Worm (Caenorhabditis elegans) whole organism, young adult: Measurements from ENCODE around the gene tag-180.
A peak's percentile ranks its signal among the peaks of the same experiment; 100 is the strongest.

Experiments
- B0019.2 ChIP-seq: fragments of 200-800 bp; sonication (Bioruptor generic); conservative IDR thresholded peaks from 2 replicates; pipeline ENCODE4 v1.3.6; 2022; ENCODE audit warnings: missing genetic modification reagents, missing genetic modification characterization, missing compliant biosample characterization
- B0261.1 ChIP-seq: sonication (generic microtip); optimal IDR thresholded peaks from 2 replicates; lab custom pipeline; 2016; ENCODE audit warnings: mild to moderate bottlenecking, missing genetic modification characterization, moderate library complexity, missing compliant biosample characterization
- C06A6.2 ChIP-seq: fragments of 200-800 bp; sonication (Bioruptor generic); conservative IDR thresholded peaks from 2 replicates; pipeline ENCODE4 v1.3.6; 2022; ENCODE audit warnings: missing genetic modification characterization, missing compliant biosample characterization
- D2030.7 ChIP-seq: fragments of 200-800 bp; sonication (Bioruptor generic); IDR thresholded peaks from 2 replicates; pipeline ENCODE4 v1.3.6; 2022; ENCODE audit warnings: missing genetic modification reagents, missing genetic modification characterization, missing compliant biosample characterization
- F37B4.10 ChIP-seq: fragments of 200-800 bp; sonication (Bioruptor generic); IDR thresholded peaks from 2 replicates; pipeline ENCODE4 v1.3.6; 2022; ENCODE audit warnings: missing genetic modification characterization, missing compliant biosample characterization
- F49E8.2 ChIP-seq: sonication (generic microtip); optimal IDR thresholded peaks from 3 replicates; lab custom pipeline; 2017; ENCODE audit warnings: missing genetic modification characterization, mild to moderate bottlenecking, missing compliant biosample characterization, antibody characterized with exemption, moderate library complexity; ENCODE audit not compliant: insufficient read depth
- F52B5.7 ChIP-seq: sonication (generic microtip); optimal IDR thresholded peaks from 2 replicates; lab custom pipeline; 2016; ENCODE audit warnings: mild to moderate bottlenecking, missing genetic modification characterization, missing compliant biosample characterization
- F57C9.4 ChIP-seq: sonication (generic microtip); optimal IDR thresholded peaks from 2 replicates; lab custom pipeline; 2017; ENCODE audit warnings: mild to moderate bottlenecking, missing genetic modification characterization, missing compliant biosample characterization
- K11D2.4 ChIP-seq: fragments of 200-800 bp; sonication (Bioruptor generic); IDR thresholded peaks from 2 replicates; pipeline ENCODE4 v1.3.6; 2022; ENCODE audit warnings: missing genetic modification reagents, missing genetic modification characterization, missing compliant biosample characterization
- T26A5.8 ChIP-seq: sonication (generic microtip); optimal IDR thresholded peaks from 2 replicates; lab custom pipeline; 2016; ENCODE audit warnings: missing genetic modification characterization, missing compliant biosample characterization
- Y79H2A.3 ChIP-seq: fragments of 200-800 bp; sonication (Bioruptor generic); conservative IDR thresholded peaks from 2 replicates; pipeline ENCODE4 v1.3.6; 2022; ENCODE audit warnings: missing genetic modification reagents, missing genetic modification characterization, missing compliant biosample characterization
- akir-1 ChIP-seq: fragments of 200-800 bp; sonication (Bioruptor generic); optimal IDR thresholded peaks from 2 replicates; lab custom pipeline; 2018; ENCODE audit warnings: mild to moderate bottlenecking, missing genetic modification characterization, moderate library complexity, missing compliant biosample characterization
- athp-1 ChIP-seq: sonication (generic microtip); optimal IDR thresholded peaks from 2 replicates; lab custom pipeline; 2017; ENCODE audit warnings: mild to moderate bottlenecking, missing genetic modification characterization, missing compliant biosample characterization
- attf-6 ChIP-seq: fragments of 200-800 bp; sonication (Bioruptor generic); IDR thresholded peaks from 2 replicates; pipeline ENCODE4 v1.3.6; 2022; ENCODE audit warnings: missing genetic modification reagents, missing genetic modification characterization, missing compliant biosample characterization
- ceh-40 ChIP-seq: fragments of 200-800 bp; sonication (Bioruptor generic); IDR thresholded peaks from 2 replicates; pipeline ENCODE4 v1.3.6; 2022; ENCODE audit warnings: missing genetic modification characterization, missing compliant biosample characterization
- ceh-79 ChIP-seq: sonication (generic microtip); optimal IDR thresholded peaks from 2 replicates; lab custom pipeline; 2017; ENCODE audit warnings: mild to moderate bottlenecking, missing genetic modification characterization, missing compliant biosample characterization
- chd-7 ChIP-seq: sonication (generic microtip); optimal IDR thresholded peaks from 2 replicates; lab custom pipeline; 2016; ENCODE audit warnings: mild to moderate bottlenecking, missing genetic modification characterization, moderate library complexity, missing compliant biosample characterization
- dox-1 ChIP-seq: fragments of 200-800 bp; sonication (Bioruptor generic); IDR thresholded peaks from 2 replicates; pipeline ENCODE4 v1.3.6; 2022; ENCODE audit warnings: missing genetic modification reagents, missing genetic modification characterization, missing compliant biosample characterization
- dpff-1 ChIP-seq: sonication (generic microtip); optimal IDR thresholded peaks from 2 replicates; lab custom pipeline; 2017; ENCODE audit warnings: mild to moderate bottlenecking, missing genetic modification characterization, missing compliant biosample characterization
- egl-18 ChIP-seq: fragments of 200-800 bp; sonication (Bioruptor generic); IDR thresholded peaks from 2 replicates; pipeline ENCODE4 v1.3.6; 2022; ENCODE audit warnings: missing genetic modification reagents, missing genetic modification characterization, missing compliant biosample characterization
- egl-44 ChIP-seq: fragments of 200-800 bp; sonication (Bioruptor generic); IDR thresholded peaks from 2 replicates; pipeline ENCODE4 v1.3.6; 2022; ENCODE audit warnings: missing genetic modification reagents, missing genetic modification characterization, missing compliant biosample characterization
- ets-4 ChIP-seq: fragments of 200-800 bp; sonication (Bioruptor generic); optimal IDR thresholded peaks from 2 replicates; lab custom pipeline; 2018; ENCODE audit warnings: mild to moderate bottlenecking, missing genetic modification characterization, missing compliant biosample characterization
- fkh-3 ChIP-seq: sonication (generic microtip); optimal IDR thresholded peaks from 2 replicates; lab custom pipeline; 2016; ENCODE audit warnings: mild to moderate bottlenecking, missing genetic modification characterization, missing compliant biosample characterization
- gei-17 ChIP-seq: fragments of 200-800 bp; sonication (Bioruptor generic); optimal IDR thresholded peaks from 2 replicates; lab custom pipeline; 2018; ENCODE audit warnings: mild to moderate bottlenecking, missing genetic modification characterization, missing compliant biosample characterization
- him-1 ChIP-seq: sonication (generic microtip); optimal IDR thresholded peaks from 2 replicates; lab custom pipeline; 2016; ENCODE audit warnings: missing genotype, missing genetic modification reagents, missing genetic modification characterization, missing compliant biosample characterization
- hrde-1 ChIP-seq: sonication (generic microtip); optimal IDR thresholded peaks from 2 replicates; lab custom pipeline; 2016; ENCODE audit warnings: missing genetic modification characterization, mild to moderate bottlenecking, missing compliant biosample characterization, moderate library complexity, missing genotype, missing genetic modification reagents, borderline replicate concordance
- lin-26 ChIP-seq: fragments of 200-800 bp; sonication (Bioruptor generic); IDR thresholded peaks from 2 replicates; pipeline ENCODE4 v1.3.6; 2022; ENCODE audit warnings: missing genetic modification reagents, missing genetic modification characterization, missing compliant biosample characterization
- lir-1 ChIP-seq: fragments of 200-800 bp; sonication (Bioruptor generic); conservative IDR thresholded peaks from 2 replicates; pipeline ENCODE4 v1.3.6; 2022; ENCODE audit warnings: missing genetic modification reagents, missing genetic modification characterization, missing compliant biosample characterization
- lsl-1 ChIP-seq: fragments of 200-800 bp; sonication (Bioruptor generic); optimal IDR thresholded peaks from 2 replicates; lab custom pipeline; 2018; ENCODE audit warnings: mild to moderate bottlenecking, missing genetic modification characterization, moderate library complexity, missing compliant biosample characterization
- madf-10 ChIP-seq: sonication (generic microtip); optimal IDR thresholded peaks from 2 replicates; lab custom pipeline; 2016; ENCODE audit warnings: mild to moderate bottlenecking, missing genetic modification characterization, missing compliant biosample characterization
- madf-6 ChIP-seq: fragments of 200-800 bp; sonication (Bioruptor generic); IDR thresholded peaks from 2 replicates; pipeline ENCODE4 v1.3.6; 2022; ENCODE audit warnings: missing genetic modification reagents, missing genetic modification characterization, missing compliant biosample characterization
- mcd-1 ChIP-seq: fragments of 200-800 bp; sonication (Bioruptor generic); IDR thresholded peaks from 2 replicates; pipeline ENCODE4 v1.3.6; 2022; ENCODE audit warnings: missing genetic modification reagents, missing genetic modification characterization, missing compliant biosample characterization
- nfya-2 ChIP-seq: fragments of 200-800 bp; sonication (Bioruptor generic); IDR thresholded peaks from 2 replicates; pipeline ENCODE4 v1.3.6; 2022; ENCODE audit warnings: missing genetic modification reagents, missing genetic modification characterization, missing compliant biosample characterization
- nfyb-1 ChIP-seq: fragments of 200-800 bp; sonication (Bioruptor generic); IDR thresholded peaks from 2 replicates; pipeline ENCODE4 v1.3.6; 2022; ENCODE audit warnings: missing genetic modification reagents, missing genetic modification characterization, missing compliant biosample characterization
- nhr-179 ChIP-seq: sonication (generic microtip); optimal IDR thresholded peaks from 2 replicates; lab custom pipeline; 2016; ENCODE audit warnings: mild to moderate bottlenecking, missing genetic modification characterization, missing compliant biosample characterization
- nhr-80 ChIP-seq: sonication (generic microtip); optimal IDR thresholded peaks from 2 replicates; lab custom pipeline; 2016; ENCODE audit warnings: missing genetic modification characterization, missing compliant biosample characterization
- pbrm-1 ChIP-seq: fragments of 200-800 bp; sonication (Bioruptor generic); IDR thresholded peaks from 2 replicates; pipeline ENCODE4 v1.3.6; 2022; ENCODE audit warnings: missing genetic modification reagents, missing genetic modification characterization, missing compliant biosample characterization
- rec-8 ChIP-seq, 2 experiments: sonication (generic microtip); optimal IDR thresholded peaks; 2 replicates each; lab custom pipeline; 2016; ENCODE audit warnings: mild to moderate bottlenecking in 2 of 2, missing genetic modification characterization in 2 of 2, missing genetic modification reagents in 2 of 2, missing genotype in 2 of 2, missing biosample characterization in 1 of 2, missing compliant biosample characterization in 1 of 2, moderate library complexity in 1 of 2
- repo-1 ChIP-seq: sonication (generic microtip); optimal IDR thresholded peaks from 2 replicates; lab custom pipeline; 2017; ENCODE audit warnings: mild to moderate bottlenecking, missing genetic modification characterization, missing compliant biosample characterization
- rpc-1 ChIP-seq, 2 experiments: fragments of 150-350 bp in 1 of 2; sonication (generic microtip) in 1 of 2; optimal IDR thresholded peaks; 2 replicates each; lab custom pipeline; 2014 to 2018; ENCODE audit warnings: missing biosample characterization in 1 of 2, missing genetic modification characterization in 1 of 2, missing genetic modification reagents in 1 of 2, missing genotype in 1 of 2
- snpc-1.1 ChIP-seq: sonication (generic microtip); optimal IDR thresholded peaks from 2 replicates; lab custom pipeline; 2017; ENCODE audit warnings: missing genetic modification characterization, mild to moderate bottlenecking, missing compliant biosample characterization, antibody characterized with exemption, moderate library complexity, missing genotype, missing genetic modification reagents; ENCODE audit not compliant: insufficient read depth
- snpc-4 ChIP-seq, 5 experiments: fragments of 150-350 bp in 1 of 5; sonication (generic microtip) in 4 of 5; optimal IDR thresholded peaks; 2 replicates each; lab custom pipeline; 2014 to 2018; ENCODE audit warnings: missing genetic modification characterization in 5 of 5, missing biosample characterization in 3 of 5, antibody characterized with exemption in 2 of 5, mild to moderate bottlenecking in 2 of 5, missing compliant biosample characterization in 2 of 5, missing genotype in 2 of 5, moderate library complexity in 2 of 5, missing genetic modification reagents in 1 of 5
- somi-1 ChIP-seq: fragments of 200-800 bp; sonication (Bioruptor generic); optimal IDR thresholded peaks from 2 replicates; lab custom pipeline; 2018; ENCODE audit warnings: mild to moderate bottlenecking, missing genetic modification characterization, missing compliant biosample characterization
- unc-130 ChIP-seq: sonication (generic microtip); optimal IDR thresholded peaks from 2 replicates; lab custom pipeline; 2016; ENCODE audit warnings: missing genetic modification reagents, missing genetic modification characterization, missing compliant biosample characterization
- zfh-2 ChIP-seq: fragments of 200-800 bp; sonication (Bioruptor generic); conservative IDR thresholded peaks from 2 replicates; pipeline ENCODE4 v1.3.6; 2022; ENCODE audit warnings: missing genetic modification reagents, missing genetic modification characterization, missing compliant biosample characterization
- ztf-18 ChIP-seq: sonication (generic microtip); optimal IDR thresholded peaks from 2 replicates; lab custom pipeline; 2016; ENCODE audit warnings: missing genotype, mild to moderate bottlenecking, missing genetic modification characterization, missing compliant biosample characterization
- ztf-25 ChIP-seq: fragments of 200-800 bp; sonication (Bioruptor generic); IDR thresholded peaks from 2 replicates; pipeline ENCODE4 v1.3.6; 2022; ENCODE audit warnings: missing genetic modification reagents, missing genetic modification characterization, missing compliant biosample characterization

Gene tag-180

DNA sequence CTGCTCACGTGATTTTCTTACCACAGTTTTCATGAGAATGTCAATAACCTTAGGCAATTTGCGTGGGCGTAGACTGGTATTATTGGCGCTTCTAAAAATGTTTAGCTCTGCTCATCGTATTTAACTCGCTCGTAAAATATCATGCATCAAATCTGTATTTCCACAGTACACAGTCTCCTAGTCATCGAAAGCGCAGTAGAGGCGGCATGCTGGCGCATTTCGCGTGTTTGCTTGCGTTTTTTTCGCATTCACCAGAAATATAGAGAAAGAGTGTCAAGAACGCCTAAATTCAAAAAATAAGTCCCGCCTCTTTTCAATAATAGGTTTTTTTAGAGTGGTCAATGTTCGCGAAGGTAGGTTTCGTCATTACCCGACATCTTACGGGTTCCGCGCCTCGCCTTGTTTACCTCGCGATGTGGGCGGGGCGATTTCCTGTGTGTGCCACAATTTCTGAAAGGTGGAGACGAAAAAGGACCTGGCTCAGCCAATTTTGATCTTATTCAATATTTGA, 47.4 kb upstream of the tag-180 start (continued):
- TF ChIP-seq madf-10 (tag; lab: Kevin White, UChicago): no peak
- TF ChIP-seq snpc-4 (GFP tag; optimal IDR thresholded peaks at IDR 0.05; lab: Kevin White, UChicago): peak; percentile 93
- peak; percentile 95 to 99 (median 96) for TF ChIP-seq snpc-4 (tag; optimal IDR thresholded peaks at IDR 0.05; lab: Kevin White, UChicago)
- peak; percentile 83 for TF ChIP-seq Y79H2A.3 (GFP tag; lab: Robert Waterston, UW)
- peak; percentile 92 for TF ChIP-seq lin-26 (GFP tag; lab: Robert Waterston, UW)
- TF ChIP-seq nhr-80: peak; percentile 44
- 0 out of 2 replicates have a peak, but pooled peaks have one; percentile 36 for TF ChIP-seq ceh-40 (GFP tag; lab: Robert Waterston, UW)
- TF ChIP-seq attf-6 (GFP tag; lab: Robert Waterston, UW): peak; percentile 98
- peak; percentile 86 for TF ChIP-seq unc-130 (GFP tag; lab: Kevin White, UChicago)
- no peak for TF ChIP-seq somi-1
- peak; percentile 91 for TF ChIP-seq fkh-3 (tag; lab: Kevin White, UChicago)
- no peak for TF ChIP-seq nfya-2 (GFP tag; lab: Robert Waterston, UW)
- TF ChIP-seq egl-44 (GFP tag; lab: Robert Waterston, UW): no peak; the same call in 1 of the 2 replicates
- TF ChIP-seq him-1 (tag; lab: Kevin White, UChicago): peak; percentile 94
- TF ChIP-seq B0261.1 (tag; lab: Kevin White, UChicago): peak; percentile 35
- peak; percentile 47 for TF ChIP-seq gei-17 (GFP tag; lab: Kevin White, UChicago)
- TF ChIP-seq repo-1: peak; percentile 93
- TF ChIP-seq mcd-1 (GFP tag; lab: Robert Waterston, UW): peak; percentile 86
- peak; percentile 97 for TF ChIP-seq ztf-18 (tag; lab: Kevin White, UChicago)
- 0 out of 2 replicates have a peak, but pooled peaks have one; percentile 54 for TF ChIP-seq C06A6.2 (GFP tag; lab: Robert Waterston, UW)
- no peak for TF ChIP-seq nhr-179
- peak; percentile 73 for TF ChIP-seq dpff-1 (tag; lab: Kevin White, UChicago)
- peak; percentile 84 for TF ChIP-seq chd-7
- peak; percentile 87 for TF ChIP-seq T26A5.8
- peak; percentile 96 for TF ChIP-seq snpc-1.1
- peak; percentile 96 for TF ChIP-seq F49E8.2 (tag; lab: Kevin White, UChicago)
- TF ChIP-seq zfh-2: no peak
- peak; percentile 90 for TF ChIP-seq nfyb-1 (GFP tag; lab: Robert Waterston, UW)
- TF ChIP-seq rpc-1 (optimal IDR thresholded peaks at IDR 0.05; lab: Kevin White, UChicago): no peak
- TF ChIP-seq rpc-1 (tag; optimal IDR thresholded peaks at IDR 0.05; lab: Kevin White, UChicago): peak; percentile 5
- TF ChIP-seq F52B5.7: peak; percentile 88
- TF ChIP-seq dox-1 (GFP tag; lab: Robert Waterston, UW): peak; percentile 97
- peak; percentile 84 for TF ChIP-seq athp-1 (tag; lab: Kevin White, UChicago)
- TF ChIP-seq ets-4 (GFP tag; lab: Kevin White, UChicago): no peak
- TF ChIP-seq lsl-1 (GFP tag; lab: Kevin White, UChicago): peak; percentile 91
- TF ChIP-seq pbrm-1: peak; percentile 96
- no peak for TF ChIP-seq egl-18 (GFP tag; lab: Robert Waterston, UW)
- TF ChIP-seq rec-8 (tag; optimal IDR thresholded peaks at IDR 0.05; lab: Kevin White, UChicago): peak; percentile 46 to 81
- TF ChIP-seq akir-1: no peak
- TF ChIP-seq B0019.2 (GFP tag; lab: Robert Waterston, UW): peak; percentile 81
- TF ChIP-seq ztf-25: 0 out of 2 replicates have a peak, but pooled peaks have one; percentile 61
- TF ChIP-seq lir-1 (GFP tag; lab: Robert Waterston, UW): peak; percentile 64
- peak; percentile 98 for TF ChIP-seq D2030.7 (GFP tag; lab: Robert Waterston, UW)
- TF ChIP-seq hrde-1 (tag; lab: Kevin White, UChicago): peak; percentile 95
- peak; percentile 73 for TF ChIP-seq K11D2.4
- peak; percentile 87 for TF ChIP-seq madf-6 (GFP tag; lab: Robert Waterston, UW)
- TF ChIP-seq ceh-79 (tag; lab: Kevin White, UChicago): peak; percentile 60
- TF ChIP-seq F37B4.10: 0 out of 2 replicates have a peak, but pooled peaks have one; percentile 19
- no peak for TF ChIP-seq F57C9.4 (tag; lab: Kevin White, UChicago)
